Fruit fly (Drosophila melanogaster): Measurements from ENCODE around the gene CG31743.

DNA sequence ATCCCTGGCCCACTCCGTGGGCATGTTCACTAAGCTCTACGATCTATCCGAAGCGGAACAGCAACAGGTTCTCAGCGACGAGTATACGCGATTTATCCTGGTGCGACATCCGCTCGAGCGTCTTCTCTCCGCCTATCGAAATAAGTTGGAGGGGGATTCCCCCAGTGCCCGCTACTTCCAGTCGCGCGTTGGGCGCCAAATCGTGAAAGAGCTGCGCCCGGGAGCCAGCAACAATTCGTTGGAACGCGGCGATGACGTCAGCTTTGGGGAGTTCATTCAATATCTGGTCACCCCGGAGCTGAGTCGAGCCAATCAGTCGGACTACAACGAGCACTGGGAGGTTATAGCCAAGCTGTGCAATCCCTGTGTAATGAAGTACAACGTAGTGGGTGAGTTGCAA is 6.0 kb downstream of the CG31743 start:
- TF ChIP-seq dsf (GFP tag; optimal IDR thresholded peaks at IDR 0.05; ENCODE audit: borderline replicate concordance), result no peak
- no peak for TF ChIP-seq woc (GFP tag; optimal IDR thresholded peaks at IDR 0.05)
- no peak for TF ChIP-seq Vsx2 (GFP tag; optimal IDR thresholded peaks at IDR 0.05; ENCODE audit: partially characterized antibody)
- TF ChIP-seq lola (GFP tag; optimal IDR thresholded peaks at IDR 0.05), result no peak
- TF ChIP-seq CG32264 (GFP tag; optimal IDR thresholded peaks at IDR 0.05), result no peak
- TF ChIP-seq tai (GFP tag; optimal IDR thresholded peaks at IDR 0.05), result no peak
- no peak for TF ChIP-seq Abd-B (GFP tag; optimal IDR thresholded peaks at IDR 0.05)
- TF ChIP-seq foxo (GFP tag; optimal IDR thresholded peaks at IDR 0.05), result no peak
- TF ChIP-seq Jra (GFP tag; optimal IDR thresholded peaks at IDR 0.05), result no peak
- no peak for TF ChIP-seq HLH106 (tag; optimal IDR thresholded peaks at IDR 0.05)
- no peak for TF ChIP-seq fru (GFP tag; optimal IDR thresholded peaks at IDR 0.05)
